Worm (Caenorhabditis elegans) whole organism, L4/young adult: ENCODE data around the gene best-24.

Source experiments
- W03F9.2 ChIP-seq: fragments of 150-350 bp; optimal IDR thresholded peaks from 2 replicates; lab custom pipeline; 2014; ENCODE audit warnings: missing biosample characterization, missing genetic modification characterization
- him-1 ChIP-seq: sonication (generic microtip); optimal IDR thresholded peaks from 2 replicates; lab custom pipeline; 2016; ENCODE audit warnings: missing genotype, missing genetic modification reagents, missing genetic modification characterization, missing compliant biosample characterization

DNA sequence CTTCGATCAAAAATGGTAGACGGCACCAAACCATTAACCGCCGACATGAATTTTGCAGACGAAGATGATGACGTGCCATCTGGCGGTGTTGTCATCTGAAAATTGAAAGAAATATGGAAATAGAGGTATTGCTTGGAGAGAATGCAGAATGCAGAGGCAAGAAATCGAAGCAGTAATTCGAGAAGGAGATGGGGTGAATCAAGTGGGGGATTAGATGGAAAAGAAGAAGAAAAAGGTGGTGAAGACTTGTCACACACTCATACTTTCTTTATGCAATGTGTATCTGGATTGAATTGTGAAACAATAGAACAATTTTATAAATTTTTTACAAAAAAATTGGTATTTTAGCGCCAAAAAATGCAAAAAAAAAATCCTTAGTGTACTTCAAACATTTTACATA is 24.0 kb downstream of the best-24 start, which contains the start of gene tag-250:
- TF ChIP-seq W03F9.2, result no peak
- no peak for TF ChIP-seq him-1 (tag; lab: Kevin White, UChicago)
